Worm (Caenorhabditis elegans) whole organism, L4 larva: ENCODE results near the gene scrm-7.
"Not testable (repeated sequence)": the region's sequence is repeated elsewhere in the genome, so short reads cannot be mapped to it uniquely, and the experiment has no call there.

Experiments
- F10B5.3 ChIP-seq: sonication (generic microtip); optimal IDR thresholded peaks from 2 replicates; lab custom pipeline; 2016; ENCODE audit warnings: mild to moderate bottlenecking, missing genetic modification characterization, missing compliant biosample characterization
- F26F4.8 ChIP-seq: fragments of 200-800 bp; sonication (Bioruptor generic); conservative IDR thresholded peaks from 2 replicates; pipeline ENCODE4 v1.3.6; 2022; ENCODE audit warnings: missing genetic modification characterization, missing compliant biosample characterization
- F49E8.2 ChIP-seq: sonication (generic microtip); optimal IDR thresholded peaks from 2 replicates; lab custom pipeline; 2016; ENCODE audit warnings: missing compliant biosample characterization, mild to moderate bottlenecking, missing genetic modification characterization, borderline replicate concordance
- T20F7.1 ChIP-seq: fragments of 200-800 bp; sonication (Bioruptor generic); optimal IDR thresholded peaks from 2 replicates; lab custom pipeline; 2018; ENCODE audit warnings: mild to moderate bottlenecking, missing genetic modification characterization, missing compliant biosample characterization
- T26A8.4 ChIP-seq: fragments of 200-800 bp; sonication (Bioruptor generic); IDR thresholded peaks from 2 replicates; pipeline ENCODE4 v1.3.6; 2022; ENCODE audit warnings: missing genetic modification characterization, missing compliant biosample characterization
- Y105C5A.15 ChIP-seq: fragments of 200-800 bp; sonication (Bioruptor generic); IDR thresholded peaks from 2 replicates; pipeline ENCODE4 v1.3.6; 2022; ENCODE audit warnings: missing genetic modification characterization, missing compliant biosample characterization
- aha-1 ChIP-seq: fragments of 150-350 bp; peaks from one replicate; lab custom pipeline; 2014; ENCODE audit warnings: missing biosample characterization, missing genetic modification characterization
- ama-1 ChIP-seq: fragments of 150-350 bp; optimal IDR thresholded peaks from 2 replicates; lab custom pipeline; 2014; ENCODE audit warnings: inconsistent platforms, mixed read lengths
- arid-1 ChIP-seq: fragments of 200-800 bp; sonication (Bioruptor generic); conservative IDR thresholded peaks from 2 replicates; pipeline ENCODE4 v1.3.6; 2022; ENCODE audit warnings: missing genetic modification reagents, missing genetic modification characterization, missing compliant biosample characterization
- ceh-32 ChIP-seq: sonication (generic microtip); optimal IDR thresholded peaks from 2 replicates; lab custom pipeline; 2016; ENCODE audit warnings: mild to moderate bottlenecking, missing genetic modification characterization, missing compliant biosample characterization; ENCODE audit not compliant: poor library complexity
- ceh-62 ChIP-seq: sonication (generic microtip); optimal IDR thresholded peaks from 2 replicates; lab custom pipeline; 2017; ENCODE audit warnings: missing biosample characterization, missing genetic modification characterization
- ceh-82 ChIP-seq: sonication (generic microtip); optimal IDR thresholded peaks from 2 replicates; lab custom pipeline; 2017; ENCODE audit warnings: missing biosample characterization, missing genetic modification characterization
- ces-1 ChIP-seq: fragments of 150-350 bp; sonication (generic microtip); optimal IDR thresholded peaks from 4 replicates; lab custom pipeline; 2014; ENCODE audit warnings: missing biosample characterization, missing genetic modification reagents, missing genetic modification characterization
- daf-12 ChIP-seq: fragments of 150-350 bp; optimal IDR thresholded peaks from 2 replicates; lab custom pipeline; 2014; ENCODE audit warnings: missing biosample characterization, missing genetic modification reagents, missing genetic modification characterization
- daf-19 ChIP-seq: fragments of 200-800 bp; sonication (Bioruptor generic); conservative IDR thresholded peaks from 2 replicates; pipeline ENCODE4 v1.3.6; 2022; ENCODE audit warnings: missing genetic modification characterization, missing compliant biosample characterization
- daf-8 ChIP-seq: fragments of 200-800 bp; sonication (Bioruptor generic); IDR thresholded peaks from 2 replicates; pipeline ENCODE4 v1.3.6; 2022; ENCODE audit warnings: missing genetic modification characterization, missing compliant biosample characterization
- dmd-9 ChIP-seq: fragments of 200-800 bp; sonication (Bioruptor generic); IDR thresholded peaks from 2 replicates; pipeline ENCODE4 v1.3.6; 2022; ENCODE audit warnings: missing genetic modification reagents, missing genetic modification characterization, missing compliant biosample characterization
- dpl-1 ChIP-seq: fragments of 150-350 bp; optimal IDR thresholded peaks from 2 replicates; lab custom pipeline; 2014; ENCODE audit warnings: missing biosample characterization, missing genetic modification reagents, missing genetic modification characterization
- duxl-1 ChIP-seq: sonication (generic microtip); optimal IDR thresholded peaks from 2 replicates; lab custom pipeline; 2016; ENCODE audit warnings: mild to moderate bottlenecking, missing genetic modification characterization, moderate library complexity, missing compliant biosample characterization; ENCODE audit not compliant: poor library complexity
- egl-43 ChIP-seq: fragments of 200-800 bp; sonication (Bioruptor generic); IDR thresholded peaks from 2 replicates; pipeline ENCODE4 v1.3.6; 2022; ENCODE audit warnings: missing genetic modification reagents, missing genetic modification characterization, missing compliant biosample characterization
- fkh-10 ChIP-seq: fragments of 150-350 bp; optimal IDR thresholded peaks from 2 replicates; lab custom pipeline; 2014; ENCODE audit warnings: missing biosample characterization, missing genetic modification reagents, missing genetic modification characterization
- hmg-1.1 ChIP-seq: fragments of 200-800 bp; sonication (Bioruptor generic); IDR thresholded peaks from 2 replicates; pipeline ENCODE4 v1.3.6; 2022; ENCODE audit warnings: missing genetic modification reagents, missing genetic modification characterization, missing compliant biosample characterization
- lim-7 ChIP-seq: fragments of 200-800 bp; sonication (Bioruptor generic); IDR thresholded peaks from 2 replicates; pipeline ENCODE4 v1.3.6; 2022; ENCODE audit warnings: missing genetic modification characterization, missing compliant biosample characterization
- lin-13 ChIP-seq: fragments of 150-350 bp; optimal IDR thresholded peaks from 2 replicates; lab custom pipeline; 2014; ENCODE audit warnings: missing biosample characterization, missing genetic modification reagents, missing genetic modification characterization
- lin-38 ChIP-seq: fragments of 200-800 bp; sonication (Bioruptor generic); IDR thresholded peaks from 2 replicates; pipeline ENCODE4 v1.3.6; 2022; ENCODE audit warnings: missing genetic modification reagents, missing genetic modification characterization, missing compliant biosample characterization
- mdl-1 ChIP-seq, 2 experiments: fragments of 150-350 bp in 1 of 2; sonication (generic microtip) in 1 of 2; optimal IDR thresholded peaks; 2 replicates each; lab custom pipeline; 2014 to 2017; ENCODE audit warnings: missing biosample characterization in 2 of 2, missing genetic modification characterization in 2 of 2
- mdt-29 ChIP-seq: fragments of 200-800 bp; sonication (Bioruptor generic); IDR thresholded peaks from 2 replicates; pipeline ENCODE4 v1.3.6; 2022; ENCODE audit warnings: missing genetic modification reagents, missing genetic modification characterization, missing compliant biosample characterization
- mep-1 ChIP-seq: fragments of 150-350 bp; sonication (generic microtip); optimal IDR thresholded peaks from 3 replicates; lab custom pipeline; 2014; ENCODE audit warnings: missing biosample characterization, missing genetic modification characterization
- mxl-2 ChIP-seq: fragments of 200-800 bp; sonication (Bioruptor generic); conservative IDR thresholded peaks from 2 replicates; pipeline ENCODE4 v1.3.6; 2022; ENCODE audit warnings: missing genetic modification reagents, missing genetic modification characterization, missing compliant biosample characterization
- nhr-102 ChIP-seq: sonication (generic microtip); optimal IDR thresholded peaks from 2 replicates; lab custom pipeline; 2016; ENCODE audit warnings: mild to moderate bottlenecking, missing genetic modification characterization, moderate library complexity, missing compliant biosample characterization
- nhr-28 ChIP-seq: fragments of 150-350 bp; optimal IDR thresholded peaks from 2 replicates; lab custom pipeline; 2014; ENCODE audit warnings: missing biosample characterization, missing genetic modification characterization
- nhr-48 ChIP-seq: sonication (generic microtip); optimal IDR thresholded peaks from 2 replicates; lab custom pipeline; 2016; ENCODE audit warnings: mild to moderate bottlenecking, missing genetic modification characterization, missing compliant biosample characterization
- nhr-77 ChIP-seq: fragments of 150-350 bp; optimal IDR thresholded peaks from 2 replicates; lab custom pipeline; 2014; ENCODE audit warnings: missing biosample characterization, missing genetic modification characterization
- set-16 ChIP-seq: fragments of 200-800 bp; sonication (Bioruptor generic); IDR thresholded peaks from 2 replicates; pipeline ENCODE4 v1.3.6; 2022; ENCODE audit warnings: missing genetic modification reagents, missing genetic modification characterization, missing compliant biosample characterization
- spr-1 ChIP-seq: sonication (generic microtip); optimal IDR thresholded peaks from 2 replicates; lab custom pipeline; 2016; ENCODE audit warnings: mild to moderate bottlenecking, missing genetic modification characterization, missing compliant biosample characterization
- tag-97 ChIP-seq: fragments of 200-800 bp; sonication (Bioruptor generic); IDR thresholded peaks from 2 replicates; pipeline ENCODE4 v1.3.6; 2022; ENCODE audit warnings: missing genetic modification characterization, missing compliant biosample characterization
- unc-62 ChIP-seq, 3 experiments: fragments of 150-350 bp in 1 of 3; sonication (generic microtip); optimal IDR thresholded peaks in 2 of 3; peaks in 1 of 3; 1 replicate in 1 of 3; 2 replicates in 2 of 3; lab custom pipeline; 2014 to 2017; ENCODE audit warnings: missing biosample characterization in 3 of 3, missing genetic modification characterization in 3 of 3, missing genetic modification reagents in 3 of 3, missing genotype in 1 of 3
- vab-7 ChIP-seq: fragments of 200-800 bp; sonication (Bioruptor generic); IDR thresholded peaks from 2 replicates; pipeline ENCODE4 v1.3.6; 2022; ENCODE audit warnings: missing genetic modification reagents, missing genetic modification characterization, missing compliant biosample characterization
- zfp-3 ChIP-seq: fragments of 200-800 bp; sonication (Bioruptor generic); conservative IDR thresholded peaks from 2 replicates; pipeline ENCODE4 v1.3.6; 2022; ENCODE audit warnings: missing genetic modification reagents, missing genetic modification characterization, missing compliant biosample characterization

Gene scrm-7

ce11 chrV:14779644-14780043 lies at the start of gene scrm-7, which contains the start of gene Y50E8A.10:
scrm-7 (minus strand) TSS chrV:14779744.
Y50E8A.10 (plus strand) TSS chrV:14779996.
- TF ChIP-seq daf-8 (GFP tag; lab: Robert Waterston, UW), result no peak
- no peak for TF ChIP-seq ces-1
- no peak for TF ChIP-seq zfp-3 (GFP tag; lab: Robert Waterston, UW)
- TF ChIP-seq T20F7.1 (GFP tag; lab: Kevin White, UChicago), result no peak
- TF ChIP-seq Y105C5A.15 (GFP tag; lab: Robert Waterston, UW), result no peak
- no peak for TF ChIP-seq ama-1 (lab: Kevin White, UChicago)
- TF ChIP-seq vab-7 (GFP tag; lab: Robert Waterston, UW), result no peak
- no peak for TF ChIP-seq lin-38 (GFP tag; lab: Robert Waterston, UW)
- no peak for TF ChIP-seq ceh-82 (tag; lab: Kevin White, UChicago)
- TF ChIP-seq mdt-29 (GFP tag; lab: Robert Waterston, UW), result no peak
- TF ChIP-seq nhr-48 (tag; lab: Kevin White, UChicago), result no peak
- TF ChIP-seq arid-1, result no peak
- TF ChIP-seq daf-12 (tag; lab: Kevin White, UChicago), result no peak
- TF ChIP-seq, all 104 proteins: peak for 0

ce11 chrV:14828407-14828806 lies 48.9 kb upstream of the scrm-7 start:
- TF ChIP-seq egl-43 (GFP tag; lab: Robert Waterston, UW), result no peak
- TF ChIP-seq duxl-1 (tag; lab: Kevin White, UChicago), result peak; percentile 21
- no peak for TF ChIP-seq T26A8.4
- TF ChIP-seq set-16, result no peak
- 0 out of 2 replicates have a peak, but pooled peaks have one; percentile 24 for TF ChIP-seq lin-38 (GFP tag; lab: Robert Waterston, UW)
- TF ChIP-seq mdl-1 (tag; optimal IDR thresholded peaks at IDR 0.05; lab: Kevin White, UChicago), result no peak
- TF ChIP-seq zfp-3 (GFP tag; lab: Robert Waterston, UW), result peak; percentile 77; the same call in 1 of the 2 replicates
- no peak for TF ChIP-seq ceh-32 (tag; lab: Kevin White, UChicago)
- TF ChIP-seq ceh-62 (tag; lab: Kevin White, UChicago), result no peak
- no peak for TF ChIP-seq dpl-1
- TF ChIP-seq F26F4.8 (GFP tag; lab: Robert Waterston, UW), result no peak
- TF ChIP-seq mxl-2 (GFP tag; lab: Robert Waterston, UW), result 0 out of 2 replicates have a peak, but pooled peaks have one; percentile 16
- peak; percentile 53 for TF ChIP-seq nhr-102 (tag; lab: Kevin White, UChicago)
- TF ChIP-seq aha-1 (tag; lab: Kevin White, UChicago), result peak; percentile 42
- peak; percentile 1 for TF ChIP-seq spr-1 (tag; lab: Kevin White, UChicago)
- TF ChIP-seq hmg-1.1 (GFP tag; lab: Robert Waterston, UW), result peak; percentile 23; the same call in 1 of the 2 replicates
- no peak for TF ChIP-seq mep-1
- TF ChIP-seq F49E8.2, result no peak
- no peak for TF ChIP-seq dmd-9 (GFP tag; lab: Robert Waterston, UW)
- TF ChIP-seq Y105C5A.15 (GFP tag; lab: Robert Waterston, UW), result 0 out of 2 replicates have a peak, but pooled peaks have one; percentile 26
- 0 out of 2 replicates have a peak, but pooled peaks have one; percentile 9 for TF ChIP-seq lim-7
- TF ChIP-seq ces-1, result no peak
- TF ChIP-seq lin-13 (GFP tag; lab: Kevin White, UChicago), result no peak
- TF ChIP-seq fkh-10, result no peak
- TF ChIP-seq, all 104 proteins: peak for 10

DNA sequence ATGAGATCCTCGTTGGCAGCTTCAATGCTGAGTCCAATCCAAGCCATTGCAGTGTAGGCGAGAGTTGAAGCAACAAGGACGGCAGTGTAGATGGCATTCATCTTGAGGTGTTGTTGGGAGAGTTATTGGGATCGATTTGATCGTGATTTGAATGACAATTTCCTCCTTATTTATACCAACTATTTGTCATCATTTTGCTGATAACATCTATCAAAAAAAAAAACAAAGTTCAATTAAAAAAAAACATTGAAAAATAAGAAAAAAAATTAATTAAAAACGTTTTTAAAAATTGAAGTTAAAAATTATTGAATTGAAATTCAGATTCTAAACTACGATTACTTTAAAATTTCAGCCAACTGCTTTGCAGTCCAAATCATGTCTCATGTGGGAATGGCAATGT lies 47.4 kb upstream of the scrm-7 start, which contains the start of gene nspa-8:
Gene nspa-8 (minus strand): TSS at position 101 of the 400 bp plus-strand sequence.
- not testable (repeated sequence) for TF ChIP-seq tag-97; F10B5.3 (tag; lab: Kevin White, UChicago); daf-19

DNA sequence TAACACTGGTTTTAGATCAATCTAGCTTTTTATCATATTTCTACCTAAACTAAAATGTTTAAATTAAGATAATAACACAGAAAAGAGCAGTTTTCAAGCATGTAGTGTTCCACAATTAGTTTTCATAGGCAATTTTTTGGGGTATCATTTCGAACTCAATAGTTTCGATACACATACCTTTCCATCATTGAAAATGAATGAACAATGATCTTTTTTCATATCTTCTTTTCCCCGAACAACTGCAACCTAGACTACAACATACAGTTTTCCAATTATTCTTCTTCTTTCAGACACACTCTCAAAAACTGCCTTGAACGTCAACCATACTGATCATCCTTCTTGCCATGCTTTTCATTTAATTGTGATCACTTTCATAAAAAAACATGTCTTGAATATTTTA lies 44.6 kb upstream of the scrm-7 start, which contains the start of gene W06A7.4:
Gene W06A7.4 (plus strand): TSS at position 301 of the 400 bp plus-strand sequence.
- TF ChIP-seq unc-62 (GFP tag; optimal IDR thresholded peaks at IDR 0.05 in 1 of 2; lab: Kevin White, UChicago), result no peak
- TF ChIP-seq unc-62 (tag; optimal IDR thresholded peaks at IDR 0.05; lab: Kevin White, UChicago), result no peak
- no peak for TF ChIP-seq nhr-77 (tag; lab: Kevin White, UChicago)
- TF ChIP-seq nhr-28 (tag; lab: Kevin White, UChicago), result peak; percentile 30
